Worm (Caenorhabditis elegans) whole organism, L1 larva: ENCODE results near the gene R11G11.16.

Experiments used
- C04F5.9 ChIP-seq: sonication (generic microtip); optimal IDR thresholded peaks from 2 replicates; lab custom pipeline; 2016; ENCODE audit warnings: missing genetic modification characterization, missing compliant biosample characterization
- C16A3.4 ChIP-seq: fragments of 150-350 bp; optimal IDR thresholded peaks from 2 replicates; lab custom pipeline; 2014; ENCODE audit warnings: missing biosample characterization, missing genetic modification characterization
- Y116A8C.19 ChIP-seq: sonication (generic microtip); optimal IDR thresholded peaks from 2 replicates; lab custom pipeline; 2016; ENCODE audit warnings: missing compliant biosample characterization, missing genetic modification characterization, borderline replicate concordance
- ama-1 ChIP-seq: fragments of 150-350 bp; optimal IDR thresholded peaks from 2 replicates; lab custom pipeline; 2014
- blmp-1 ChIP-seq: fragments of 150-350 bp; optimal IDR thresholded peaks from 2 replicates; lab custom pipeline; 2014; ENCODE audit warnings: missing biosample characterization, missing genetic modification characterization
- ces-1 ChIP-seq: fragments of 150-350 bp; optimal IDR thresholded peaks from 2 replicates; lab custom pipeline; 2014; ENCODE audit warnings: missing biosample characterization, missing genetic modification reagents, missing genetic modification characterization
- dpl-1 ChIP-seq, 3 experiments: fragments of 150-350 bp in 2 of 3; sonication (generic microtip) in 1 of 3; optimal IDR thresholded peaks; 2 replicates each; lab custom pipeline; 2014 to 2017; ENCODE audit warnings: missing biosample characterization in 3 of 3, missing genetic modification characterization in 3 of 3, missing genetic modification reagents in 3 of 3
- efl-1 ChIP-seq, 4 experiments: fragments of 150-350 bp; optimal IDR thresholded peaks in 3 of 4; peaks in 1 of 4; 1 replicate in 1 of 4; 2 replicates in 3 of 4; lab custom pipeline; 2014; ENCODE audit warnings: missing biosample characterization in 2 of 4, missing genetic modification characterization in 2 of 4, missing genetic modification reagents in 2 of 4
- elt-2 ChIP-seq: sonication (generic microtip); optimal IDR thresholded peaks from 2 replicates; lab custom pipeline; 2016; ENCODE audit warnings: missing genetic modification characterization, mild to moderate bottlenecking, inconsistent platforms, missing compliant biosample characterization, missing genetic modification reagents
- elt-3 ChIP-seq, 6 experiments: fragments of 150-350 bp in 1 of 6; sonication (generic microtip); optimal IDR thresholded peaks; 2 replicates each; lab custom pipeline; 2017 to 2018; ENCODE audit warnings: missing biosample characterization in 6 of 6, missing genetic modification characterization in 6 of 6, inconsistent platforms in 1 of 6
- isw-1 ChIP-seq: fragments of 200-800 bp; sonication (Bioruptor generic); IDR thresholded peaks from 2 replicates; pipeline ENCODE4 v1.3.6; 2022; ENCODE audit warnings: missing genetic modification characterization, missing compliant biosample characterization
- jun-1 ChIP-seq: fragments of 150-350 bp; optimal IDR thresholded peaks from 2 replicates; lab custom pipeline; 2014; ENCODE audit warnings: missing biosample characterization, missing genetic modification reagents, missing genetic modification characterization
- lin-13 ChIP-seq: fragments of 150-350 bp; optimal IDR thresholded peaks from 2 replicates; lab custom pipeline; 2014; ENCODE audit warnings: missing biosample characterization, missing genetic modification reagents, missing genetic modification characterization
- lin-14 ChIP-seq: fragments of 200-800 bp; sonication (Bioruptor generic); optimal IDR thresholded peaks from 2 replicates; lab custom pipeline; 2018; ENCODE audit warnings: mild to moderate bottlenecking, missing genetic modification characterization, moderate library complexity, missing compliant biosample characterization
- lin-15B ChIP-seq: fragments of 150-350 bp; sonication (generic microtip); optimal IDR thresholded peaks from 3 replicates; lab custom pipeline; 2014; ENCODE audit warnings: missing biosample characterization, missing genetic modification characterization
- lin-35 ChIP-seq, 2 experiments: fragments of 150-350 bp; optimal IDR thresholded peaks; 2 replicates each; lab custom pipeline; 2014; ENCODE audit warnings: missing biosample characterization in 2 of 2, missing genetic modification characterization in 2 of 2, missing genetic modification reagents in 2 of 2
- lsy-2 ChIP-seq, 2 experiments: fragments of 150-350 bp; optimal IDR thresholded peaks; 2 replicates each; lab custom pipeline; 2014; ENCODE audit warnings: missing biosample characterization in 2 of 2, missing genetic modification characterization in 2 of 2
- mdl-1 ChIP-seq, 2 experiments: fragments of 150-350 bp; optimal IDR thresholded peaks; 2 replicates each; lab custom pipeline; 2014 to 2017; ENCODE audit warnings: missing biosample characterization in 2 of 2, missing genetic modification characterization in 2 of 2, inconsistent platforms in 1 of 2
- mep-1 ChIP-seq: fragments of 150-350 bp; optimal IDR thresholded peaks from 2 replicates; lab custom pipeline; 2014; ENCODE audit warnings: missing biosample characterization, missing genetic modification characterization
- nhr-20 ChIP-seq: sonication (generic microtip); optimal IDR thresholded peaks from 2 replicates; lab custom pipeline; 2016; ENCODE audit warnings: mild to moderate bottlenecking, missing genetic modification characterization, missing compliant biosample characterization
- nhr-47 ChIP-seq: sonication (generic microtip); optimal IDR thresholded peaks from 2 replicates; lab custom pipeline; 2016; ENCODE audit warnings: mild to moderate bottlenecking, missing genetic modification characterization, moderate library complexity, missing compliant biosample characterization
- nhr-71 ChIP-seq: sonication (generic microtip); optimal IDR thresholded peaks from 2 replicates; lab custom pipeline; 2016; ENCODE audit warnings: mild to moderate bottlenecking, missing genetic modification characterization, moderate library complexity, missing compliant biosample characterization
- nhr-77 ChIP-seq: fragments of 150-350 bp; optimal IDR thresholded peaks from 2 replicates; lab custom pipeline; 2014; ENCODE audit warnings: missing biosample characterization, missing genetic modification characterization
- nhr-85 ChIP-seq: sonication (generic microtip); peaks from one replicate; lab custom pipeline; 2016; ENCODE audit warnings: missing genetic modification characterization, inconsistent platforms, missing compliant biosample characterization
- nhr-90 ChIP-seq: sonication (generic microtip); optimal IDR thresholded peaks from 2 replicates; lab custom pipeline; 2016; ENCODE audit warnings: mild to moderate bottlenecking, missing genetic modification characterization, missing compliant biosample characterization; ENCODE audit not compliant: poor library complexity
- pax-3 ChIP-seq: fragments of 200-800 bp; sonication (Bioruptor generic); optimal IDR thresholded peaks from 2 replicates; lab custom pipeline; 2018; ENCODE audit warnings: mild to moderate bottlenecking, missing genetic modification characterization, moderate library complexity, missing compliant biosample characterization
- snu-23 ChIP-seq: sonication (generic microtip); optimal IDR thresholded peaks from 2 replicates; lab custom pipeline; 2016; ENCODE audit warnings: missing genetic modification characterization, missing compliant biosample characterization
- sox-4 ChIP-seq: sonication (generic microtip); optimal IDR thresholded peaks from 2 replicates; lab custom pipeline; 2016; ENCODE audit warnings: missing genetic modification characterization, missing compliant biosample characterization
- tlp-1 ChIP-seq: fragments of 150-350 bp; optimal IDR thresholded peaks from 2 replicates; lab custom pipeline; 2014; ENCODE audit warnings: missing biosample characterization, missing genetic modification characterization
- unc-62 ChIP-seq: fragments of 150-350 bp; optimal IDR thresholded peaks from 2 replicates; lab custom pipeline; 2014; ENCODE audit warnings: missing biosample characterization, missing genetic modification reagents, missing genetic modification characterization
- vab-15 ChIP-seq: sonication (generic microtip); optimal IDR thresholded peaks from 2 replicates; lab custom pipeline; 2017; ENCODE audit warnings: missing genotype, mild to moderate bottlenecking, missing genetic modification characterization, missing compliant biosample characterization
- zag-1 ChIP-seq: fragments of 150-350 bp; optimal IDR thresholded peaks from 2 replicates; lab custom pipeline; 2014; ENCODE audit warnings: missing biosample characterization, missing genetic modification characterization
- zip-4 ChIP-seq: fragments of 200-800 bp; sonication (Bioruptor generic); optimal IDR thresholded peaks from 2 replicates; lab custom pipeline; 2018; ENCODE audit warnings: mild to moderate bottlenecking, missing genetic modification characterization, moderate library complexity, missing compliant biosample characterization

Gene R11G11.16

DNA sequence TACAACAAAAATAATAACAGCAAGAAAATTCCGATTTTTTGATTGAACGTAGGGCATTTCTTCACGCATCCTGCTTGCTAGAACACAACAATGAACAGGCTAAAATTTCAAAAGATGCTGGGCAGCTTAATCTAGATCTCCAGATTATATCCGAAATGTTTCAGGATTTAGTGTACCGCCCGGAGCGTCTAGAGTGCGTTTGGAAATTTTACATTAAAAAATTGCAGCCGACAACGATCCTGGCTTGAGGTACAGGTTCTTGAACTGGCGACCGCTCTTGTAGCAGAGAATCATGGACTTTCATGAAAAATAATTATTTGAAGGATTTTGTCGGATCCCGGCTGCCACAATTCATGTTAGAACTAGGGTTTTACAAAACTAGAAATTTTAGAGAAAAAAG, 23.0 kb upstream of the R11G11.16 start, which contains the start of gene C14C6.6:
Gene C14C6.6 (minus strand): TSS at position 101 of the 400 bp plus-strand sequence.
- no peak for TF ChIP-seq vab-15 (tag; lab: Kevin White, UChicago)
- no peak for TF ChIP-seq zag-1 (tag; lab: Kevin White, UChicago)
- no peak for TF ChIP-seq tlp-1 (tag; lab: Kevin White, UChicago)
- no peak for TF ChIP-seq jun-1 (tag; lab: Kevin White, UChicago)
- no peak for TF ChIP-seq pax-3

DNA sequence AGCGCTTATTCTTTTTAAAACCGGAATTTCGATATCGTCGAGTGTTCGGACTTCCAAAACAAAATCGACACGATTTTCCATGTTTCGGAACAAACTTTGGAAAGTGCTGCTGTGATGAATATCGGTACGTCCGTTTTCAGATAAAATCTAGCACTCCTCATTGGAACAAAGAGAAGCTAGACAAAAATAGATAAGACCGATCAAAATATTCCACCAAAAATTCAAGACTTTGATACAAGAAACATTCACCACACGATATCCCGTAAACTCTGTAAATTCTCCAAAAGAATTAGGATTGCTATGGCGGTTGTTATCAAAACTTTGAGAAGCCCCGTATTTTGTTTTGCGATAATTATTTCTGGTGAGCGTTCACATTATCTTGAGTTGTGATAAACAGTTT, 18.2 kb upstream of the R11G11.16 start, which contains the start of gene C14C6.3:
Gene C14C6.3 (plus strand): TSS at position 301 of the 400 bp plus-strand sequence.
- TF ChIP-seq ama-1 (lab: Kevin White, UChicago): no peak
- TF ChIP-seq, all 84 proteins: peak for 0

DNA sequence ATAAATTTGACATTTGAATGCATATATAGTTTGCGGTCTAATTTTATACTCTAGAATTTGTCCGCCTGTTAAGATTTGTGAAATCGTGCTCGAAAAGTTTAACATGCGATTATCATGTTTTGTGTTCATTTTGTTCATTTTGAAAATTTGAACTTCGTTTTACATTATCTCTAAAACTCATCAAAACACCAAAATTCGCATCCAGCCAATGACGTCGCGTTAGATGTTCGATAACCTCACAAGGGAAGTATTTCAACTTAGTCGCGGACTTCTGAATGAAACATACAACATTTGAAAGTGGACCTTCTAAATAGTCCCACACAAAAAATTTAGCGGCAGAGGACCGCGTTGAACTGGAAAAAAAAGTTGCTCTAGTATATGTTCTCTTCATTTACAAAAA, 16.5 kb upstream of the R11G11.16 start:
- TF ChIP-seq zip-4 (GFP tag; lab: Kevin White, UChicago) (no peak), nhr-85 (tag; lab: Kevin White, UChicago) (peak; percentile 65)

DNA sequence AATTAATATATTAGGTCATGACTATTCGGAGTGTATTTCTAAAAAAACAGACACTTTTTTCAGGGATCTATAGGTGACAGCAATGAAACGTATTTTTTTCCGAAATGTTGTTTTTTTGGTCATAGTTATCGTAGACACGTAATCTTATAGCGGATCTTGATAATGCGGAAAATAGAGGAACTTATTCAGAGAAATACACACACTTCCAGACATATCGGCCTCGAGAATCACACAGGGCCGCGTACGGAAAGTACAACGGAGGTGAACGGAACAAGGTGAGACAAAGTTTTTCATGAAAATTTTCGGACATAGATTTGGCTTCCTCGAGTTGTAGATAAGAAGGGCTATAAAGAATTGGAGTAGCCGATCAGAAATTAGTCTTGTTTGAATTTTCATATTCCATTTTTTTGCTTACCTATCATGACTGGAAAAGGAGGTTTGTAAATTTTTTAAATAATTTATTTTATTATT, 14.1 kb upstream of the R11G11.16 start, which contains the start of gene nhr-155:
Gene nhr-155 (plus strand): TSS at position 421 of the 471 bp plus-strand sequence.
- TF ChIP-seq Y116A8C.19 (tag; lab: Kevin White, UChicago) (no peak), nhr-85 (tag; lab: Kevin White, UChicago) (peak; percentile 20)

DNA sequence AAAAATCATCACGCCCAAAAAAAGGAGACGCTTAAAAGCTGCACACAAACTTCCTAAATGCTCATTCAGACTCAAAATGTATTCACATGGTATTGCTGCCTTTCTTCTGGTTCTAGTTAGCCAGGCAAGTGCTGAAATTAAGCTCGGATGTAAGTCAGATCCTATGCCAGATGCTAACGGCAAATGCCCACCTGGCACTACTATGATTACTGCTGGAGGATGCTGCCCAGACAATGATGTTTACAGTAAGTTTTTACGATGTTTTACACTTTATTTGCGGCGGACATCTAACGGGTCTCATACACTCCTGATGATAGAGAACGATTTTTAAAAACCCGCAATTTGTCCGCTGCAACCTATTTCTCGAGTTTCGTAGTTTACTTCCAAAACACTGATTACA, 11.6 kb upstream of the R11G11.16 start, which contains the start of gene C14C6.5:
Gene C14C6.5 (plus strand): TSS at position 58 of the 400 bp plus-strand sequence.
- TF ChIP-seq sox-4 (tag; lab: Kevin White, UChicago): no peak
- TF ChIP-seq isw-1 (GFP tag; lab: Robert Waterston, UW): no peak
- TF ChIP-seq vab-15 (tag; lab: Kevin White, UChicago): no peak
- no peak for TF ChIP-seq nhr-47
- no peak for TF ChIP-seq unc-62
- TF ChIP-seq lin-15B (tag; lab: Kevin White, UChicago): no peak
- TF ChIP-seq nhr-71 (tag; lab: Kevin White, UChicago): no peak
- TF ChIP-seq C16A3.4: no peak
- no peak for TF ChIP-seq blmp-1 (tag; lab: Kevin White, UChicago)

DNA sequence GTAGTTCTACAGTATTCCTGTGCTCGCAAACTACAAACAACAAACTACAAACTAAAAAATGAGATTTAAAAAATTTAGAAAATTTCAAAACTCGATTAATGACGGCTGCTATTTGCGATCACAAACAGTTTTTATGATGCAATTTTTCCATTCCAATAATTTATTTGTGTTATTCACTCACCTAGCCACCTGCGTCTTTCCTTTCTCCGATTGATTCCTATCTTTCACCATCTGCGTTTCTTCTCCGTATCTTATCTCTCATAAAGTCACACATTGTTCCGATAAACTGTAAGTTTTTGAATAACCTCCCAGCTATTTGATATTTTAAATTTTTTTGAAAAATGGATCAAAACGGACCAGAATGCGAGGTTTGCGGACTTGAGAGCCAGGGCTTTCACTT, 9.2 kb upstream of the R11G11.16 start, which contains the start of gene nhr-132:
Gene nhr-132 (plus strand): TSS at position 271 of the 400 bp plus-strand sequence.
- TF ChIP-seq C04F5.9 (tag; lab: Kevin White, UChicago): no peak
- TF ChIP-seq lsy-2 (tag; optimal IDR thresholded peaks at IDR 0.05; lab: Kevin White, UChicago): peak in 1 of 2 experiments; percentile 0
- no peak for TF ChIP-seq lin-13 (GFP tag; lab: Kevin White, UChicago)
- peak in 1 of 3 experiments; percentile 16 for TF ChIP-seq dpl-1 (GFP tag; optimal IDR thresholded peaks at IDR 0.05; lab: Kevin White, UChicago)
- peak; percentile 92 for TF ChIP-seq lin-14
- TF ChIP-seq elt-3 (tag; optimal IDR thresholded peaks at IDR 0.05; lab: Kevin White, UChicago): peak in 2 of 6 experiments; percentile 25 to 44
- TF ChIP-seq elt-2 (tag; lab: Kevin White, UChicago): peak; percentile 35
- TF ChIP-seq nhr-77 (tag; lab: Kevin White, UChicago): peak; percentile 28
- peak; percentile 77 for TF ChIP-seq nhr-85 (tag; lab: Kevin White, UChicago)
- peak; percentile 56 for TF ChIP-seq nhr-20 (tag; lab: Kevin White, UChicago)
- TF ChIP-seq mep-1 (tag; lab: Kevin White, UChicago): peak; percentile 54
- TF ChIP-seq snu-23 (GFP tag; lab: Kevin White, UChicago): peak; percentile 57
- TF ChIP-seq efl-1 (optimal IDR thresholded peaks at IDR 0.05; lab: Kevin White, UChicago): peak in 1 of 2 experiments; percentile 1
- TF ChIP-seq efl-1 (GFP tag; optimal IDR thresholded peaks at IDR 0.05 in 1 of 2; lab: Kevin White, UChicago): no peak
- peak in 1 of 2 experiments; percentile 19 for TF ChIP-seq mdl-1 (tag; optimal IDR thresholded peaks at IDR 0.05; lab: Kevin White, UChicago)
- TF ChIP-seq ama-1 (lab: Kevin White, UChicago): no peak
- no peak for TF ChIP-seq tlp-1 (tag; lab: Kevin White, UChicago)
- TF ChIP-seq ces-1 (GFP tag; lab: Kevin White, UChicago): no peak
- peak; percentile 13 for TF ChIP-seq nhr-90 (tag; lab: Kevin White, UChicago)
- TF ChIP-seq blmp-1 (tag; lab: Kevin White, UChicago): peak; percentile 43
- TF ChIP-seq lin-35 (GFP tag; optimal IDR thresholded peaks at IDR 0.05; lab: Kevin White, UChicago): peak in 1 of 2 experiments; percentile 44
